Worm (Caenorhabditis elegans) whole organism, L3 larva: Measurements from ENCODE around the gene W03B1.9.

Experiments used
- ZK546.5 ChIP-seq: sonication (generic microtip); optimal IDR thresholded peaks from 2 replicates; lab custom pipeline; 2017; ENCODE audit warnings: missing biosample characterization, missing genetic modification characterization
- ceh-16 ChIP-seq: sonication (generic microtip); optimal IDR thresholded peaks from 2 replicates; lab custom pipeline; 2017; ENCODE audit warnings: missing biosample characterization, missing genetic modification characterization
- ceh-82 ChIP-seq: fragments of 150-350 bp; optimal IDR thresholded peaks from 2 replicates; lab custom pipeline; 2014; ENCODE audit warnings: missing biosample characterization, missing genetic modification characterization
- elt-3 ChIP-seq, 3 experiments: fragments of 150-350 bp in 1 of 3; sonication (generic microtip) in 2 of 3; optimal IDR thresholded peaks; 2 replicates in 2 of 3; 4 replicates in 1 of 3; lab custom pipeline; 2014 to 2017; ENCODE audit warnings: missing biosample characterization in 3 of 3, missing genetic modification characterization in 3 of 3
- fkh-10 ChIP-seq: sonication (generic microtip); optimal IDR thresholded peaks from 2 replicates; lab custom pipeline; 2017; ENCODE audit warnings: missing biosample characterization, missing genetic modification reagents, missing genetic modification characterization
- jun-1 ChIP-seq: fragments of 150-350 bp; optimal IDR thresholded peaks from 2 replicates; lab custom pipeline; 2014; ENCODE audit warnings: missing biosample characterization, missing genetic modification reagents, missing genetic modification characterization
- lin-39 ChIP-seq: fragments of 150-350 bp; optimal IDR thresholded peaks from 2 replicates; lab custom pipeline; 2018; ENCODE audit warnings: missing biosample characterization, missing genetic modification reagents, missing genetic modification characterization
- mdl-1 ChIP-seq: fragments of 150-350 bp; optimal IDR thresholded peaks from 2 replicates; lab custom pipeline; 2014; ENCODE audit warnings: missing biosample characterization, missing genetic modification characterization
- nhr-25 ChIP-seq: sonication (generic microtip); optimal IDR thresholded peaks from 2 replicates; lab custom pipeline; 2017; ENCODE audit warnings: missing biosample characterization, missing genetic modification characterization
- nhr-77 ChIP-seq: fragments of 150-350 bp; optimal IDR thresholded peaks from 2 replicates; lab custom pipeline; 2014; ENCODE audit warnings: missing biosample characterization, missing genetic modification characterization
- pha-4 ChIP-seq: fragments of 150-350 bp; optimal IDR thresholded peaks from 2 replicates; lab custom pipeline; 2014; ENCODE audit warnings: missing biosample characterization, missing genetic modification reagents, missing genetic modification characterization
- unc-39 ChIP-seq: sonication (generic microtip); optimal IDR thresholded peaks from 4 replicates; lab custom pipeline; 2017; ENCODE audit warnings: missing biosample characterization, missing genetic modification characterization
- ztf-4 ChIP-seq: fragments of 150-350 bp; optimal IDR thresholded peaks from 2 replicates; lab custom pipeline; 2014; ENCODE audit warnings: missing biosample characterization, missing genetic modification characterization

ce11 chrIV:4319473-4319872 lies 37.3 kb downstream of the W03B1.9 start:
- TF ChIP-seq lin-39 (tag; lab: Kevin White, UChicago) = no peak
- no peak for TF ChIP-seq mdl-1 (tag; lab: Kevin White, UChicago)
- TF ChIP-seq ceh-16 (tag; lab: Kevin White, UChicago) = no peak
- no peak for TF ChIP-seq ztf-4 (tag; lab: Kevin White, UChicago)
- no peak for TF ChIP-seq jun-1 (tag; lab: Kevin White, UChicago)
- TF ChIP-seq ceh-82 (tag; lab: Kevin White, UChicago) = no peak
- no peak for TF ChIP-seq elt-3 (tag; optimal IDR thresholded peaks at IDR 0.05; lab: Kevin White, UChicago)
- TF ChIP-seq pha-4 (tag; lab: Kevin White, UChicago) = no peak
- TF ChIP-seq ZK546.5 (tag; lab: Kevin White, UChicago) = no peak
- TF ChIP-seq fkh-10 = no peak
- TF ChIP-seq nhr-77 (tag; lab: Kevin White, UChicago) = no peak
- no peak for TF ChIP-seq unc-39
- TF ChIP-seq nhr-25 = no peak
